Worm (Caenorhabditis elegans): ENCODE results near the gene K07F5.16.
A peak's percentile ranks its signal among the peaks of the same experiment; 100 is the strongest.

Gene K07F5.16

DNA sequence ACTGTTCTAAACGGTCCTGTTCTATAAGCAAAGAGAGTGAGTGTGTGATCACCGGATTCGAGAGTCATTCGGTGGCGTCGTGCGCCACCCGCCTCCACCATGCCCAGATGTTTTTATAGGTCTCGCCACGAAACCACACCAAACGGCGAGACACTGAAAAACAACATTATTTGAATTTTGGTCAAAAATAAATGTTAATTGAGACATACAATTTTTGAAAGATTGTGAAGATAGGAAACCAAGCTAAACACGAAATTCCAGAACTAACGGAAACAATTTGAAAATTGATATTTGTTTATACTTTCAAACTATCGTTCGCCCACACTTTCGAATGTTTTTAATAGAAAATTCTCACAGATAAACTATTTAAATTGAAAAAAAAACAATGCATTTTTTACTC is 39.4 kb upstream of the K07F5.16 start, which contains the start of gene catp-6 (continued):
- TF ChIP-seq attf-6 (GFP tag; IDR thresholded peaks at IDR 0.05): no peak

DNA sequence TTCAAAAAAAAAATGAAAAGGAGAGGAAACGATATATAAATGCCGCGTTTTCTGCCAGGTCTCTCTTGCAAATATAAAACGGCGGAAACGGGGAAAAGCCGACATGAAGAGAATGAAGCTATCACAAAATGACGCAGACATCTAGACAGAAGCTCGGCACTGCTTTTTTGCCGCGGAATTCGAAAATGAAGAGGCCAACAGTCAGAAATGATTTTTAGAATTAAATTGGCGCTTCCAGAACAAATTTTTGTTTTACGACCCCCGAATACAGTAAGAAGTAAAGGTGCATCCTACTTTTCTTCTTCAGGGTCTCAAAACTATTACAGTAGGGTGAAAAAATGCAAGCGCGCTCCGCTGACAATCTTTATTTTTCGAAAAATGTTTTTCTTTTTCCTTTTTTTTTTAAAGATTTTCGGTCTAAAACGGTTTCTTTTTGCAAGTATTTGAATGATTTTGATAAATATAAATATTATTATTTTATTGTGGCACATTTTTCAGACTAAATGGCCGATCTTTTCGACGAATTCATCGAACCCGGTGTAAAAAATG is 38.6 kb upstream of the K07F5.16 start, which contains the start of gene mtr-4:
TSS of gene mtr-4 (plus strand) at position 499 of the 549 bp plus-strand sequence.
- peak; percentile 74 for TF ChIP-seq efl-1 (GFP tag; optimal IDR thresholded peaks at IDR 0.05)
- peak; percentile 90 for TF ChIP-seq madf-8 (GFP tag; conservative IDR thresholded peaks at IDR 0.05)
- no peak for TF ChIP-seq ztf-3 (GFP tag; optimal IDR thresholded peaks at IDR 0.05)
- TF ChIP-seq attf-6 (GFP tag; IDR thresholded peaks at IDR 0.05): 0 out of 2 replicates have a peak, but pooled peaks have one; percentile 17
- TF ChIP-seq snpc-4 (GFP tag; optimal IDR thresholded peaks at IDR 0.05): peak; percentile 64
- TF ChIP-seq snpc-4 (tag; optimal IDR thresholded peaks at IDR 0.05): peak in 3 of 4 experiments; percentile 9 to 71 (median 69)
- TF ChIP-seq Y67H2A.10 (GFP tag; conservative IDR thresholded peaks at IDR 0.05): no peak
- no peak for TF ChIP-seq die-1 (tag; optimal IDR thresholded peaks at IDR 0.05)
- peak; percentile 47 for TF ChIP-seq F49E8.2 (tag; optimal IDR thresholded peaks at IDR 0.05; ENCODE audit: insufficient read depth)
- peak; percentile 71 for TF ChIP-seq attf-5 (GFP tag; optimal IDR thresholded peaks at IDR 0.05)
- TF ChIP-seq Y53F4B.3 (GFP tag; IDR thresholded peaks at IDR 0.05): no peak
- TF ChIP-seq lag-1 (GFP tag; IDR thresholded peaks at IDR 0.05): no peak
- TF ChIP-seq atf-7 (tag; optimal IDR thresholded peaks at IDR 0.05): no peak
- no peak for TF ChIP-seq F39B2.1 (GFP tag; IDR thresholded peaks at IDR 0.05)
- no peak for TF ChIP-seq bed-2 (GFP tag; IDR thresholded peaks at IDR 0.05)
- TF ChIP-seq pbrm-1 (GFP tag; IDR thresholded peaks at IDR 0.05): peak; percentile 53; the same call in 1 of the 2 replicates
- peak; percentile 96 for TF ChIP-seq F33H1.4 (GFP tag; IDR thresholded peaks at IDR 0.05)
- TF ChIP-seq egrh-3 (GFP tag; IDR thresholded peaks at IDR 0.05): no peak
- no peak for TF ChIP-seq T07F8.4 (tag; optimal IDR thresholded peaks at IDR 0.05)
- TF ChIP-seq lsl-1 (GFP tag; optimal IDR thresholded peaks at IDR 0.05): peak; percentile 98
- no peak for TF ChIP-seq ZK185.1 (tag; optimal IDR thresholded peaks at IDR 0.05; ENCODE audit: poor library complexity, severe bottlenecking)
- TF ChIP-seq xnd-1 (tag; optimal IDR thresholded peaks at IDR 0.05): peak; percentile 93
- TF ChIP-seq aptf-3 (GFP tag; IDR thresholded peaks at IDR 0.05): no peak
- no peak for TF ChIP-seq sea-2 (GFP tag; IDR thresholded peaks at IDR 0.05)
- TF ChIP-seq tbp1 (GFP tag; optimal IDR thresholded peaks at IDR 0.05): peak; percentile 30
- TF ChIP-seq ceh-91 (GFP tag; IDR thresholded peaks at IDR 0.05): peak; percentile 77
- TF ChIP-seq madf-6 (GFP tag; IDR thresholded peaks at IDR 0.05): peak; percentile 96
- peak; percentile 43; the same call in 1 of the 2 replicates for TF ChIP-seq ekl-4 (GFP tag; IDR thresholded peaks at IDR 0.05)
- TF ChIP-seq ceh-40 (GFP tag; IDR thresholded peaks at IDR 0.05): no peak
- no peak for TF ChIP-seq ama-1 (optimal IDR thresholded peaks at IDR 0.05)
- TF ChIP-seq ama-1 (GFP tag; optimal IDR thresholded peaks at IDR 0.05): no peak
- TF ChIP-seq B0336.3 (GFP tag; IDR thresholded peaks at IDR 0.05): 0 out of 2 replicates have a peak, but pooled peaks have one; percentile 34
- no peak for TF ChIP-seq ceh-79 (tag; optimal IDR thresholded peaks at IDR 0.05)
- TF ChIP-seq lsy-27 (tag; optimal IDR thresholded peaks at IDR 0.05; ENCODE audit: borderline replicate concordance, insufficient read depth): no peak
- peak; percentile 51 for TF ChIP-seq hmg-1.2 (GFP tag; IDR thresholded peaks at IDR 0.05)
- TF ChIP-seq snpc-1.3 (tag; optimal IDR thresholded peaks at IDR 0.05; ENCODE audit: insufficient read depth): peak; percentile 8
- no peak for TF ChIP-seq sptf-2 (GFP tag; optimal IDR thresholded peaks at IDR 0.05)
- no peak for TF ChIP-seq hlh-12 (tag; optimal IDR thresholded peaks at IDR 0.05)
- TF ChIP-seq snpc-3.4 (tag; optimal IDR thresholded peaks at IDR 0.05): peak; percentile 27
- TF ChIP-seq hsf-1 (GFP tag; IDR thresholded peaks at IDR 0.05): peak; percentile 72
- TF ChIP-seq dpff-1 (tag; optimal IDR thresholded peaks at IDR 0.05): no peak
- peak; percentile 23; the same call in 1 of the 2 replicates for TF ChIP-seq C17E4.6 (GFP tag; IDR thresholded peaks at IDR 0.05)
- no peak for TF ChIP-seq K12H6.12 (tag; optimal IDR thresholded peaks at IDR 0.05)
- peak; percentile 64; the same call in 1 of the 2 replicates for TF ChIP-seq madf-3 (GFP tag; IDR thresholded peaks at IDR 0.05)
- TF ChIP-seq T26A5.8 (tag; optimal IDR thresholded peaks at IDR 0.05): no peak
- TF ChIP-seq dox-1 (GFP tag; IDR thresholded peaks at IDR 0.05): peak; percentile 77; the same call in 1 of the 2 replicates

Measured in whole organism, young adult.